Fruit fly (Drosophila melanogaster) whole organism, wandering third instar larva: ENCODE results near the gene Ube3a.

ENCODE experiments used
- Abd-B ChIP-seq: fragments of >200 bp; optimal IDR thresholded peaks from 2 replicates; lab custom pipeline; 2017; ENCODE audit warnings: missing biosample characterization, missing genetic modification characterization
- CG32264 ChIP-seq: fragments of 200-800 bp; sonication (Bioruptor generic); optimal IDR thresholded peaks from 2 replicates; lab custom pipeline; 2016; ENCODE audit warnings: missing biosample characterization, missing genetic modification characterization
- CG9705 ChIP-seq: fragments of 200-800 bp; sonication (Bioruptor generic); optimal IDR thresholded peaks from 2 replicates; lab custom pipeline; 2018; ENCODE audit warnings: missing biosample characterization, mild to moderate bottlenecking, missing genetic modification characterization
- CrebA ChIP-seq: fragments of 200-800 bp; sonication (Bioruptor generic); optimal IDR thresholded peaks from 2 replicates; lab custom pipeline; 2016; ENCODE audit warnings: missing biosample characterization, mild to moderate bottlenecking, missing genetic modification characterization, borderline replicate concordance
- Dfd ChIP-seq: fragments of >200 bp; optimal IDR thresholded peaks from 2 replicates; lab custom pipeline; 2017; ENCODE audit warnings: missing biosample characterization, missing genetic modification characterization
- Dif ChIP-seq: fragments of 200-275, 200-300 bp; sonication (Bioruptor generic); optimal IDR thresholded peaks from 2 replicates; lab custom pipeline; 2018; ENCODE audit warnings: missing biosample characterization, missing genetic modification characterization; ENCODE audit not compliant: partially characterized antibody
- GATAd ChIP-seq: sonication (Bioruptor generic); optimal IDR thresholded peaks from 2 replicates; lab custom pipeline; 2016; ENCODE audit warnings: missing biosample characterization, missing genetic modification characterization
- Hr78 ChIP-seq: fragments of >200 bp; optimal IDR thresholded peaks from 2 replicates; lab custom pipeline; 2017; ENCODE audit warnings: missing biosample characterization, missing genetic modification characterization
- Hr83 ChIP-seq: fragments of 200-300 bp; sonication (Bioruptor generic); optimal IDR thresholded peaks from 2 replicates; lab custom pipeline; 2016; ENCODE audit warnings: missing biosample characterization, mild to moderate bottlenecking, missing genetic modification characterization, moderate library complexity; ENCODE audit not compliant: poor library complexity, severe bottlenecking
- Jra ChIP-seq: sonication (Bioruptor generic); optimal IDR thresholded peaks from 2 replicates; lab custom pipeline; 2016; ENCODE audit warnings: missing biosample characterization, missing genetic modification characterization
- Myc ChIP-seq: fragments of >200 bp; optimal IDR thresholded peaks from 2 replicates; lab custom pipeline; 2017
- N ChIP-seq: fragments of >200 bp; optimal IDR thresholded peaks from 2 replicates; lab custom pipeline; 2018; ENCODE audit warnings: missing biosample characterization, missing external identifiers, missing genetic modification characterization
- Sp1 ChIP-seq: fragments of 200-800 bp; sonication (Bioruptor generic); optimal IDR thresholded peaks from 3 replicates; lab custom pipeline; 2019; ENCODE audit warnings: missing biosample characterization, mild to moderate bottlenecking, missing genetic modification characterization, moderate library complexity
- Vsx2 ChIP-seq: fragments of 200-300, 225-300 bp; sonication (Bioruptor generic); optimal IDR thresholded peaks from 2 replicates; lab custom pipeline; 2018; ENCODE audit warnings: missing biosample characterization, missing genetic modification characterization; ENCODE audit not compliant: partially characterized antibody
- br ChIP-seq: fragments of 200-800 bp; sonication (Bioruptor generic); optimal IDR thresholded peaks from 2 replicates; lab custom pipeline; 2016; ENCODE audit warnings: missing biosample characterization, missing genetic modification characterization
- brk ChIP-seq: fragments of 200-800 bp; sonication (Bioruptor generic); optimal IDR thresholded peaks from 2 replicates; lab custom pipeline; 2016; ENCODE audit warnings: missing biosample characterization, mild to moderate bottlenecking, missing genetic modification characterization
- dl ChIP-seq, 2 experiments: fragments of 175-275, 200-275 bp in 1 of 2; fragments of 200-275 bp in 1 of 2; sonication (Bioruptor generic); optimal IDR thresholded peaks; lab custom pipeline; 2018; ENCODE audit warnings: mild to moderate bottlenecking in 2 of 2, missing biosample characterization in 2 of 2, missing genetic modification characterization in 2 of 2, moderate library complexity in 2 of 2; ENCODE audit not compliant: partially characterized antibody in 2 of 2, insufficient read depth in 1 of 2
- dsf ChIP-seq: sonication (Bioruptor generic); optimal IDR thresholded peaks from 2 replicates; lab custom pipeline; 2016; ENCODE audit warnings: missing biosample characterization, missing genetic modification characterization, borderline replicate concordance
- foxo ChIP-seq, 2 experiments: fragments of 200-800 bp; sonication (Bioruptor generic); optimal IDR thresholded peaks; 2 replicates in 1 of 2; 3 replicates in 1 of 2; lab custom pipeline; 2016 to 2017; ENCODE audit warnings: missing biosample characterization in 2 of 2, missing genetic modification characterization in 2 of 2
- fru ChIP-seq: fragments of 200-800 bp; sonication (Bioruptor generic); optimal IDR thresholded peaks from 3 replicates; lab custom pipeline; 2016; ENCODE audit warnings: missing biosample characterization, mild to moderate bottlenecking, missing genetic modification characterization
- h ChIP-seq: fragments of 200-800 bp; sonication (Bioruptor generic); optimal IDR thresholded peaks from 3 replicates; lab custom pipeline; 2016; ENCODE audit warnings: missing biosample characterization, mild to moderate bottlenecking, missing genetic modification characterization
- jim ChIP-seq: fragments of 175-275, 200-325 bp; sonication (Bioruptor generic); optimal IDR thresholded peaks from 2 replicates; lab custom pipeline; 2016; ENCODE audit warnings: missing biosample characterization, mild to moderate bottlenecking, missing genetic modification characterization
- lola ChIP-seq: fragments of >200 bp; optimal IDR thresholded peaks from 2 replicates; lab custom pipeline; 2017; ENCODE audit warnings: missing biosample characterization, missing genetic modification characterization
- pan ChIP-seq: fragments of >200 bp; optimal IDR thresholded peaks from 2 replicates; lab custom pipeline; 2017
- psq ChIP-seq: fragments of 200-800 bp; sonication (Bioruptor generic); optimal IDR thresholded peaks from 3 replicates; lab custom pipeline; 2017; ENCODE audit warnings: missing biosample characterization, mild to moderate bottlenecking, missing genetic modification characterization, moderate library complexity
- rgr ChIP-seq: fragments of 200-800 bp; sonication (Bioruptor generic); optimal IDR thresholded peaks from 3 replicates; lab custom pipeline; 2016; ENCODE audit warnings: missing biosample characterization, mild to moderate bottlenecking, missing genetic modification characterization
- sage ChIP-seq: fragments of 200-800 bp; sonication (Bioruptor generic); optimal IDR thresholded peaks from 2 replicates; lab custom pipeline; 2016; ENCODE audit warnings: missing biosample characterization, mild to moderate bottlenecking, missing genetic modification characterization
- tai ChIP-seq: sonication (Bioruptor generic); optimal IDR thresholded peaks from 2 replicates; lab custom pipeline; 2016; ENCODE audit warnings: missing biosample characterization, missing genetic modification characterization
- woc ChIP-seq: sonication (Bioruptor generic); optimal IDR thresholded peaks from 2 replicates; lab custom pipeline; 2016; ENCODE audit warnings: missing biosample characterization, mild to moderate bottlenecking, missing genetic modification characterization

Ube3a gene

dm6 chr3L:11197291-11198021 lies 12.9 kb downstream of the Ube3a start, which contains the start of gene GlcAT-P (continued):
- no peak for TF ChIP-seq dl (GFP tag; optimal IDR thresholded peaks at IDR 0.05; lab: Kevin White, UChicago; ENCODE audit: insufficient read depth in 1 of 2, partially characterized antibody in 2 of 2)
- TF ChIP-seq Hr83 (GFP tag; lab: Kevin White, UChicago) = no peak
- peak; percentile 59 for TF ChIP-seq psq (GFP tag; lab: Kevin White, UChicago)
- TF ChIP-seq GATAd (GFP tag; lab: Kevin White, UChicago) = no peak
- no peak for TF ChIP-seq CrebA (GFP tag; lab: Kevin White, UChicago)
- no peak for TF ChIP-seq Hr78 (GFP tag; lab: Kevin White, UChicago)
- no peak for TF ChIP-seq tai (GFP tag; lab: Kevin White, UChicago)
- TF ChIP-seq pan (lab: Kevin White, UChicago) = no peak
- no peak for TF ChIP-seq dsf (GFP tag; lab: Kevin White, UChicago)
- TF ChIP-seq Myc (lab: Kevin White, UChicago) = no peak
- no peak for TF ChIP-seq N (GFP tag; lab: Kevin White, UChicago)
- no peak for TF ChIP-seq Vsx2 (GFP tag; lab: Kevin White, UChicago)
- TF ChIP-seq rgr = peak; percentile 45

dm6 chr3L:11196860-11197259 lies 13.5 kb downstream of the Ube3a start:
- TF ChIP-seq Dfd (GFP tag; lab: Kevin White, UChicago) (peak; percentile 10), CG32264 (GFP tag; lab: Kevin White, UChicago) (no peak)

- TF ChIP-seq Jra (GFP tag; lab: Kevin White, UChicago) (no peak), Dfd (GFP tag; lab: Kevin White, UChicago) (peak; percentile 28), pan (lab: Kevin White, UChicago) (no peak)
Observed at dm6 chr3L:11195275-11195674, 15.1 kb downstream of the Ube3a start.

- TF ChIP-seq dl (GFP tag; optimal IDR thresholded peaks at IDR 0.05; lab: Kevin White, UChicago; ENCODE audit: insufficient read depth in 1 of 2, partially characterized antibody in 2 of 2) = no peak
- TF ChIP-seq N (GFP tag; lab: Kevin White, UChicago) = no peak
- no peak for TF ChIP-seq Dif
- TF ChIP-seq woc = no peak
Observed at dm6 chr3L:11190022-11190421, 20.4 kb downstream of the Ube3a start.

dm6 chr3L:11186768-11187167 lies 23.6 kb downstream of the Ube3a start:
- TF ChIP-seq foxo (GFP tag; optimal IDR thresholded peaks at IDR 0.05; lab: Kevin White, UChicago) (peak in 1 of 2 experiments; percentile 5), fru (GFP tag; lab: Kevin White, UChicago) (peak; percentile 5), N (GFP tag; lab: Kevin White, UChicago) (no peak), Myc (lab: Kevin White, UChicago) (no peak)

dm6 chr3L:11183965-11184364 lies 26.4 kb downstream of the Ube3a start:
- no peak for TF ChIP-seq jim (GFP tag; lab: Kevin White, UChicago)
- TF ChIP-seq Dfd (GFP tag; lab: Kevin White, UChicago) = peak; percentile 81

- no peak for TF ChIP-seq brk (GFP tag; lab: Kevin White, UChicago)
- TF ChIP-seq h (GFP tag; lab: Kevin White, UChicago) = no peak
- TF ChIP-seq jim (GFP tag; lab: Kevin White, UChicago) = no peak
- TF ChIP-seq Abd-B = no peak
- TF ChIP-seq Sp1 (GFP tag; lab: Kevin White, UChicago) = no peak
- TF ChIP-seq lola = no peak
- no peak for TF ChIP-seq N (GFP tag; lab: Kevin White, UChicago)
- TF ChIP-seq pan (lab: Kevin White, UChicago) = no peak
- TF ChIP-seq woc = no peak
- no peak for TF ChIP-seq CG9705 (GFP tag; lab: Kevin White, UChicago)
- TF ChIP-seq dl (GFP tag; optimal IDR thresholded peaks at IDR 0.05; lab: Kevin White, UChicago; ENCODE audit: insufficient read depth in 1 of 2, partially characterized antibody in 2 of 2) = no peak
- no peak for TF ChIP-seq sage (GFP tag; lab: Kevin White, UChicago)
- TF ChIP-seq foxo (GFP tag; optimal IDR thresholded peaks at IDR 0.05; lab: Kevin White, UChicago) = no peak
- no peak for TF ChIP-seq CrebA (GFP tag; lab: Kevin White, UChicago)
- no peak for TF ChIP-seq br (GFP tag; lab: Kevin White, UChicago)
Observed at dm6 chr3L:11182994-11183393, 27.4 kb downstream of the Ube3a start.
